Worm (Caenorhabditis elegans): ENCODE measurements around the gene che-10.

DNA sequence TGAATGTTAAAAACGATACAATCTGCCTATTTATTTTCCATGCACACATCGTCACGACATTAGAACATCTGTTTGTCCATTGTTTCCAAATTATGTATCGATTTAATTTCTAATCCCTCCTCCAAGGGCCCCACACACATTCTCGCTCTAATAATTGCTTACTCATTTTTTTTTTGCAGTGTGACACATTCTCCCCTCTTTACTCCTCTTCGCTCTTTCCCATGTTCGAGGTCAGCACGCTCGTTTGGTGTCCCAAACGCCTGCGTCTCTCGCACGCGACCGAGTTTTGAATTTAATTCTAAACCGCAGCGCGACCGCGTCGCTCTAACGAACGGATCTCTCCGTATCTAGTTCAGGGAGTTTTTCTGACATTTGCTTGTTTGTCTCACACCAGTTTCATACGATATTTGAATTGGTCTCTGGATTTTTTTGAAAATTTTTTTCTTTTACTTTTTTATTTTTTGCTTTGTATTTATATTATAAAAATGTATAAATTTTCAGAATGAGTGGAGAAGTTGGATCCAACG, 34.5 kb upstream of the che-10 start, which contains the start of the genes clec-140 and hmg-11:
- no peak for TF ChIP-seq madf-6 (GFP tag; IDR thresholded peaks at IDR 0.05)
- TF ChIP-seq mes-4 (tag; optimal IDR thresholded peaks at IDR 0.05): no peak
- TF ChIP-seq ama-1 (optimal IDR thresholded peaks at IDR 0.05): no peak
- TF ChIP-seq ama-1 (GFP tag; optimal IDR thresholded peaks at IDR 0.05): no peak
- TF ChIP-seq rpc-1 (optimal IDR thresholded peaks at IDR 0.05): no peak
- TF ChIP-seq rpc-1 (tag; optimal IDR thresholded peaks at IDR 0.05): no peak
- no peak for TF ChIP-seq B0336.3 (GFP tag; IDR thresholded peaks at IDR 0.05)
- no peak for TF ChIP-seq ceh-91 (GFP tag; IDR thresholded peaks at IDR 0.05)
- TF ChIP-seq hlh-12 (tag; optimal IDR thresholded peaks at IDR 0.05): no peak

Data from whole organism, young adult.